Fruit fly (Drosophila melanogaster) whole organism, embryonic: ENCODE results near the gene Ser12.

Source experiments
- Aef1 ChIP-seq: fragments of 200-800 bp; sonication (Bioruptor generic); IDR thresholded peaks from 3 replicates; pipeline ENCODE4 v1.3.6; 2022; ENCODE audit warnings: missing biosample characterization, missing genetic modification characterization
- Atf6 ChIP-seq: fragments of 200-800 bp; sonication (Bioruptor generic); IDR thresholded peaks from 2 replicates; pipeline ENCODE4 v1.3.6; 2022; ENCODE audit warnings: missing biosample characterization, missing genetic modification characterization
- CG12104 ChIP-seq: fragments of 200-800 bp; sonication (Bioruptor generic); optimal IDR thresholded peaks from 3 replicates; lab custom pipeline; 2016; ENCODE audit warnings: missing biosample characterization, missing genetic modification characterization
- CG12769 ChIP-seq: fragments of 200-800 bp; sonication (Bioruptor generic); optimal IDR thresholded peaks from 2 replicates; lab custom pipeline; 2019; ENCODE audit warnings: missing biosample characterization, mild to moderate bottlenecking, missing genetic modification characterization, moderate library complexity
- CG13287 ChIP-seq: fragments of 200-800 bp; sonication (Bioruptor generic); IDR thresholded peaks from 2 replicates; pipeline ENCODE4 v1.3.6; 2022; ENCODE audit warnings: missing biosample characterization, missing genetic modification characterization; ENCODE audit not compliant: partially characterized antibody
- CG15073 ChIP-seq: fragments of 200-800 bp; sonication (Bioruptor generic); optimal IDR thresholded peaks from 2 replicates; lab custom pipeline; 2016; ENCODE audit warnings: missing biosample characterization, missing genetic modification characterization
- CG15601 ChIP-seq: fragments of 200-800 bp; sonication (Bioruptor generic); optimal IDR thresholded peaks from 3 replicates; lab custom pipeline; 2019; ENCODE audit warnings: missing biosample characterization, mild to moderate bottlenecking, missing genetic modification characterization, moderate library complexity
- CG16863 ChIP-seq: fragments of 200-800 bp; sonication (Bioruptor generic); optimal IDR thresholded peaks from 3 replicates; lab custom pipeline; 2016; ENCODE audit warnings: missing biosample characterization, missing genetic modification characterization
- CG1832 ChIP-seq: fragments of 200-800 bp; sonication (Bioruptor generic); optimal IDR thresholded peaks from 2 replicates; lab custom pipeline; 2017; ENCODE audit warnings: missing biosample characterization, mild to moderate bottlenecking, missing genetic modification characterization, inconsistent platforms
- CG18476 ChIP-seq: fragments of 200-800 bp; sonication (Bioruptor generic); optimal IDR thresholded peaks from 2 replicates; lab custom pipeline; 2016; ENCODE audit warnings: missing biosample characterization, mild to moderate bottlenecking, missing genetic modification characterization
- CG2202 ChIP-seq: fragments of 200-800 bp; sonication (Bioruptor generic); optimal IDR thresholded peaks from 2 replicates; lab custom pipeline; 2018; ENCODE audit warnings: missing biosample characterization, mild to moderate bottlenecking, missing genetic modification characterization
- CG3281 ChIP-seq: fragments of 200-800 bp; sonication (Bioruptor generic); optimal IDR thresholded peaks from 3 replicates; lab custom pipeline; 2017; ENCODE audit warnings: missing biosample characterization, mild to moderate bottlenecking, missing genetic modification characterization
- CG34422 ChIP-seq: fragments of 200-800 bp; sonication (Bioruptor generic); IDR thresholded peaks from 3 replicates; pipeline ENCODE4 v1.3.6; 2022; ENCODE audit warnings: missing biosample characterization, missing genetic modification characterization
- CG7839 ChIP-seq: fragments of 200-800 bp; sonication (Bioruptor generic); optimal IDR thresholded peaks from 3 replicates; lab custom pipeline; 2018; ENCODE audit warnings: missing biosample characterization, mild to moderate bottlenecking, missing genetic modification characterization, moderate library complexity
- CG8478 ChIP-seq: fragments of >200 bp; optimal IDR thresholded peaks from 2 replicates; lab custom pipeline; 2018
- CG8924 ChIP-seq: fragments of 200-800 bp; optimal IDR thresholded peaks from 3 replicates; lab custom pipeline; 2019; ENCODE audit warnings: missing biosample characterization, mild to moderate bottlenecking, missing genetic modification characterization, moderate library complexity
- CG9437 ChIP-seq: fragments of 200-800 bp; sonication (Bioruptor generic); optimal IDR thresholded peaks from 2 replicates; lab custom pipeline; 2018; ENCODE audit warnings: missing biosample characterization, mild to moderate bottlenecking, missing genetic modification characterization
- CG9817 ChIP-seq: fragments of 200-800 bp; sonication (Bioruptor generic); optimal IDR thresholded peaks from 2 replicates; lab custom pipeline; 2018; ENCODE audit warnings: missing biosample characterization, mild to moderate bottlenecking, missing genetic modification characterization, moderate library complexity
- CrebB ChIP-seq: fragments of 200-800 bp; sonication (Bioruptor generic); optimal IDR thresholded peaks from 3 replicates; lab custom pipeline; 2018; ENCODE audit warnings: missing biosample characterization, mild to moderate bottlenecking, missing genetic modification characterization
- Dip2 ChIP-seq: fragments of 200-800 bp; sonication (Bioruptor generic); IDR thresholded peaks from 2 replicates; pipeline ENCODE4 v1.3.6; 2022; ENCODE audit warnings: missing biosample characterization, missing genetic modification characterization
- Dref ChIP-seq: fragments of 200-800 bp; sonication (Bioruptor generic); IDR thresholded peaks from 2 replicates; pipeline ENCODE4 v1.3.6; 2022; ENCODE audit warnings: missing biosample characterization, missing genetic modification characterization
- E2f2 ChIP-seq: fragments of 200-800 bp; sonication (Bioruptor generic); IDR thresholded peaks from 2 replicates; pipeline ENCODE4 v1.3.6; 2022; ENCODE audit warnings: missing biosample characterization, missing genetic modification characterization
- ERR ChIP-seq: fragments of 200-800 bp; sonication (Bioruptor generic); optimal IDR thresholded peaks from 2 replicates; lab custom pipeline; 2016; ENCODE audit warnings: missing biosample characterization, missing genetic modification characterization
- Elba2 ChIP-seq: fragments of 200-800 bp; sonication (Bioruptor generic); optimal IDR thresholded peaks from 3 replicates; lab custom pipeline; 2016; ENCODE audit warnings: missing biosample characterization, missing genetic modification characterization
- Ets97D ChIP-seq: fragments of 200-800 bp; sonication (Bioruptor generic); optimal IDR thresholded peaks from 3 replicates; lab custom pipeline; 2016; ENCODE audit warnings: missing biosample characterization, missing genetic modification characterization
- Gsc ChIP-seq: fragments of 200-800 bp; sonication (Bioruptor generic); IDR thresholded peaks from 2 replicates; pipeline ENCODE4 v1.3.6; 2022; ENCODE audit warnings: missing biosample characterization, missing genetic modification characterization
- HmgZ ChIP-seq: fragments of 200-800 bp; sonication (Bioruptor generic); optimal IDR thresholded peaks from 2 replicates; lab custom pipeline; 2018; ENCODE audit warnings: missing biosample characterization, mild to moderate bottlenecking, missing genetic modification characterization
- Kr ChIP-seq: fragments of 200-800 bp; sonication (Bioruptor generic); optimal IDR thresholded peaks from 2 replicates; lab custom pipeline; 2017; ENCODE audit warnings: missing biosample characterization, mild to moderate bottlenecking, missing genetic modification characterization
- MBD-R2 ChIP-seq: fragments of 200-800 bp; sonication (Bioruptor generic); IDR thresholded peaks from 2 replicates; pipeline ENCODE4 v1.3.6; 2022; ENCODE audit warnings: missing biosample characterization, missing genetic modification characterization
- Mad ChIP-seq: fragments of 200-800 bp; sonication (Bioruptor generic); optimal IDR thresholded peaks from 2 replicates; lab custom pipeline; 2016; ENCODE audit warnings: missing biosample characterization, missing genetic modification characterization
- Med ChIP-seq: fragments of 200-800 bp; sonication (Bioruptor generic); peaks from one replicate; lab custom pipeline; 2016; ENCODE audit warnings: missing biosample characterization, missing genetic modification characterization, mild to moderate bottlenecking, inconsistent platforms, moderate library complexity
- Optix ChIP-seq: fragments of 200-800 bp; sonication (Bioruptor generic); IDR thresholded peaks from 3 replicates; pipeline ENCODE4 v1.3.6; 2022; ENCODE audit warnings: missing biosample characterization, missing genetic modification characterization
- Six4 ChIP-seq: fragments of 200-800 bp; sonication (Bioruptor generic); optimal IDR thresholded peaks from 2 replicates; lab custom pipeline; 2016; ENCODE audit warnings: missing biosample characterization, missing genetic modification characterization
- TFAM ChIP-seq: fragments of 200-800 bp; sonication (Bioruptor generic); optimal IDR thresholded peaks from 2 replicates; lab custom pipeline; 2017; ENCODE audit warnings: missing biosample characterization, missing genetic modification characterization, inconsistent platforms
- Trl ChIP-seq, 3 experiments: fragments of >200 bp in 2 of 3; fragments of 200-800 bp in 1 of 3; sonication (Bioruptor generic) in 1 of 3; optimal IDR thresholded peaks; 2 replicates in 1 of 3; 3 replicates in 2 of 3; lab custom pipeline; 2016 to 2017; ENCODE audit warnings: missing biosample characterization in 1 of 3, missing genetic modification characterization in 1 of 3
- az2 ChIP-seq: fragments of 200-800 bp; sonication (Bioruptor generic); optimal IDR thresholded peaks from 3 replicates; lab custom pipeline; 2016; ENCODE audit warnings: missing biosample characterization, missing genetic modification characterization
- br ChIP-seq: fragments of >200 bp; optimal IDR thresholded peaks from 2 replicates; lab custom pipeline; 2017
- croc ChIP-seq: fragments of 200-800 bp; sonication (Bioruptor generic); conservative IDR thresholded peaks from 3 replicates; pipeline ENCODE4 v1.3.6; 2022; ENCODE audit warnings: missing biosample characterization, missing genetic modification characterization
- grau ChIP-seq: fragments of 200-800 bp; optimal IDR thresholded peaks from 3 replicates; lab custom pipeline; 2019; ENCODE audit warnings: missing biosample characterization, mild to moderate bottlenecking, missing genetic modification characterization, moderate library complexity
- lov ChIP-seq, 2 experiments: fragments of 200-800 bp in 1 of 2; fragments of >200 bp in 1 of 2; sonication (Bioruptor generic) in 1 of 2; IDR thresholded peaks in 1 of 2; optimal IDR thresholded peaks in 1 of 2; 2 replicates in 1 of 2; 3 replicates in 1 of 2; pipeline versions ENCODE4 v1.3.6 to Lab custom; 2017 to 2022; ENCODE audit warnings: missing biosample characterization in 1 of 2, missing genetic modification characterization in 1 of 2
- org-1 ChIP-seq: fragments of 200-800 bp; sonication (Bioruptor generic); optimal IDR thresholded peaks from 2 replicates; lab custom pipeline; 2017; ENCODE audit warnings: missing biosample characterization, missing genetic modification characterization
- pan ChIP-seq, 4 experiments: fragments of >200 bp in 3 of 4; fragments of 200-800 bp in 1 of 4; sonication (Bioruptor generic) in 1 of 4; optimal IDR thresholded peaks in 3 of 4; IDR thresholded peaks in 1 of 4; 2 replicates each; pipeline versions ENCODE4 v1.3.6 to Lab custom; 2017 to 2022; ENCODE audit warnings: missing biosample characterization in 2 of 4, missing genetic modification characterization in 2 of 4, mixed read lengths in 1 of 4
- ssp ChIP-seq: fragments of 200-800 bp; sonication (Bioruptor generic); IDR thresholded peaks from 2 replicates; pipeline ENCODE4 v1.3.6; 2022; ENCODE audit warnings: missing biosample characterization, missing genetic modification characterization
- sug ChIP-seq: fragments of 200-800 bp; optimal IDR thresholded peaks from 2 replicates; lab custom pipeline; 2019; ENCODE audit warnings: missing biosample characterization, mild to moderate bottlenecking, missing genetic modification characterization, moderate library complexity
- tgo ChIP-seq: fragments of 200-800 bp; sonication (Bioruptor generic); IDR thresholded peaks from 3 replicates; pipeline ENCODE4 v1.3.6; 2022; ENCODE audit warnings: missing biosample characterization, missing genetic modification characterization
- toy ChIP-seq: fragments of 200-800 bp; sonication (Bioruptor generic); IDR thresholded peaks from 2 replicates; pipeline ENCODE4 v1.3.6; 2022; ENCODE audit warnings: missing biosample characterization, missing genetic modification characterization
- tx ChIP-seq: fragments of 200-800 bp; sonication (Bioruptor generic); optimal IDR thresholded peaks from 2 replicates; lab custom pipeline; 2016; ENCODE audit warnings: missing biosample characterization, missing genetic modification characterization
- usp ChIP-seq: fragments of >200 bp; optimal IDR thresholded peaks from 2 replicates; lab custom pipeline; 2017; ENCODE audit warnings: missing biosample characterization, missing genetic modification characterization
- vnd ChIP-seq: fragments of 200-800 bp; sonication (Bioruptor generic); IDR thresholded peaks from 3 replicates; pipeline ENCODE4 v1.3.6; 2022; ENCODE audit warnings: missing biosample characterization, missing genetic modification characterization; ENCODE audit not compliant: partially characterized antibody
- wdn ChIP-seq: fragments of 200-800 bp; sonication (Bioruptor generic); IDR thresholded peaks from 2 replicates; pipeline ENCODE4 v1.3.6; 2022; ENCODE audit warnings: missing biosample characterization, missing genetic modification characterization
- wek ChIP-seq: fragments of 200-800 bp; sonication (Bioruptor generic); optimal IDR thresholded peaks from 3 replicates; lab custom pipeline; 2018; ENCODE audit warnings: missing biosample characterization, mild to moderate bottlenecking, missing genetic modification characterization, moderate library complexity
- yki ChIP-seq: fragments of >200 bp; optimal IDR thresholded peaks from 3 replicates; lab custom pipeline; 2018

The Ser12 gene

DNA sequence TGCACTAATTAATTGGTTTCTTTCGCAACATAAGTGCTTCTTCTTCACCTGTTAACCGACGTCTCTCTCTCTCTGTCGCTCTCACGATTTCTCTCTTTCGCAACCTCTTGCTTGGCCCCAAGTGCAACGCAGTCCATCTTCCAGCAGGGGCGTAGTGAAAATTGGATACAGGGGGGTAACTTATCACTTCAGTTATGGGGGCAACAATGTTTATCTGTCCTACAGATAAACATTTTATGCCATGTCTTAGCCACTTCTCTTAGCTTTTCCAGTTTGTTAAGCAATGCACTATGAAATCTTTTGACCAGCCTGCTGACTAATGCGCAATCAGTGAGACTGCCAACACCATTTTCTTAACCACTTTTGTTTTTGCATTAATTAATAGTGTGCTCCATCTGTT lies 23.8 kb downstream of the Ser12 start (continued):
- TF ChIP-seq Atf6 (peak; percentile 55), org-1 (GFP tag; lab: Kevin White, UChicago) (peak; percentile 5), CG12104 (GFP tag; lab: Kevin White, UChicago) (peak; percentile 14), CG2202 (tag; lab: Kevin White, UChicago) (no peak), tgo (peak; percentile 52; the same call in 2 of the 3 replicates), CG3281 (peak; percentile 13), wek (peak; percentile 40), CG12769 (peak; percentile 34), vnd (GFP tag; lab: Robert Waterston, UW) (no peak), TFAM (GFP tag; lab: Kevin White, UChicago) (no peak), Kr (GFP tag; lab: Kevin White, UChicago) (no peak), CG15073 (no peak), Mad (GFP tag; lab: Kevin White, UChicago) (peak; percentile 43), CG18476 (GFP tag; lab: Kevin White, UChicago) (no peak), CG9437 (peak; percentile 19), croc (no peak), CG9817 (tag; lab: Kevin White, UChicago) (peak; percentile 2), grau (peak; percentile 46), MBD-R2 (GFP tag; lab: Robert Waterston, UW) (no peak), Aef1 (GFP tag; lab: Robert Waterston, UW) (peak; percentile 36; the same call in 2 of the 3 replicates), Dip2 (GFP tag; lab: Robert Waterston, UW) (no peak), Optix (GFP tag; lab: Robert Waterston, UW) (no peak), Dref (no peak), ERR (GFP tag; lab: Kevin White, UChicago) (no peak), toy (GFP tag; lab: Robert Waterston, UW) (no peak), Elba2 (GFP tag; lab: Kevin White, UChicago) (no peak), Gsc (no peak), Med (GFP tag; lab: Kevin White, UChicago) (peak; percentile 84), br (lab: Kevin White, UChicago) (no peak), yki (no peak), CG8478 (lab: Kevin White, UChicago) (no peak), ssp (GFP tag; lab: Robert Waterston, UW) (0 out of 2 replicates have a peak, but pooled peaks have one; percentile 13), CG15601 (tag; lab: Kevin White, UChicago) (peak; percentile 4), CG1832 (GFP tag; lab: Kevin White, UChicago) (no peak), pan (optimal IDR thresholded peaks at IDR 0.05; lab: Kevin White, UChicago) (no peak), pan (GFP tag; optimal IDR thresholded peaks at IDR 0.05 in 1 of 2, IDR thresholded peaks at IDR 0.05 in 1 of 2) (peak in 1 of 2 experiments; percentile 63), CrebB (tag; lab: Kevin White, UChicago) (no peak), CG34422 (GFP tag; lab: Robert Waterston, UW) (peak; percentile 49; the same call in 1 of the 3 replicates), tx (GFP tag; lab: Kevin White, UChicago) (no peak), Six4 (peak; percentile 27), lov (optimal IDR thresholded peaks at IDR 0.05; lab: Kevin White, UChicago) (no peak), lov (GFP tag; IDR thresholded peaks at IDR 0.05; lab: Robert Waterston, UW) (peak; percentile 25; the same call in 1 of the 3 replicates), CG13287 (GFP tag; lab: Robert Waterston, UW) (no peak), Ets97D (GFP tag; lab: Kevin White, UChicago) (no peak), HmgZ (tag; lab: Kevin White, UChicago) (no peak), CG16863 (GFP tag; lab: Kevin White, UChicago) (peak; percentile 42), Trl (optimal IDR thresholded peaks at IDR 0.05; lab: Kevin White, UChicago) (peak; percentile 43 to 50), Trl (GFP tag; optimal IDR thresholded peaks at IDR 0.05; lab: Kevin White, UChicago) (no peak), usp (GFP tag; lab: Kevin White, UChicago) (no peak), az2 (GFP tag; lab: Kevin White, UChicago) (peak; percentile 33), sug (no peak), E2f2 (GFP tag; lab: Robert Waterston, UW) (no peak), CG7839 (tag; lab: Kevin White, UChicago) (no peak), CG8924 (tag; lab: Kevin White, UChicago) (peak; percentile 14), wdn (GFP tag; lab: Robert Waterston, UW) (no peak)
